Worm (Caenorhabditis elegans) whole organism, young adult: ENCODE results near the gene kin-36.
A peak's percentile ranks its signal among the peaks of the same experiment; 100 is the strongest.

Experiments
- B0019.2 ChIP-seq: fragments of 200-800 bp; sonication (Bioruptor generic); conservative IDR thresholded peaks from 2 replicates; pipeline ENCODE4 v1.3.6; 2022; ENCODE audit warnings: missing genetic modification reagents, missing genetic modification characterization, missing compliant biosample characterization
- B0261.1 ChIP-seq: sonication (generic microtip); optimal IDR thresholded peaks from 2 replicates; lab custom pipeline; 2016; ENCODE audit warnings: mild to moderate bottlenecking, missing genetic modification characterization, moderate library complexity, missing compliant biosample characterization
- B0336.3 ChIP-seq: fragments of 200-800 bp; sonication (Bioruptor generic); IDR thresholded peaks from 2 replicates; pipeline ENCODE4 v1.3.6; 2022; ENCODE audit warnings: missing genetic modification characterization, missing compliant biosample characterization
- C06A6.2 ChIP-seq: fragments of 200-800 bp; sonication (Bioruptor generic); conservative IDR thresholded peaks from 2 replicates; pipeline ENCODE4 v1.3.6; 2022; ENCODE audit warnings: missing genetic modification characterization, missing compliant biosample characterization
- C17E4.6 ChIP-seq: fragments of 200-800 bp; sonication (Bioruptor generic); IDR thresholded peaks from 2 replicates; pipeline ENCODE4 v1.3.6; 2022; ENCODE audit warnings: missing genetic modification reagents, missing genetic modification characterization, missing compliant biosample characterization
- D2030.7 ChIP-seq: fragments of 200-800 bp; sonication (Bioruptor generic); IDR thresholded peaks from 2 replicates; pipeline ENCODE4 v1.3.6; 2022; ENCODE audit warnings: missing genetic modification reagents, missing genetic modification characterization, missing compliant biosample characterization
- F33H1.4 ChIP-seq: fragments of 200-800 bp; sonication (Bioruptor generic); IDR thresholded peaks from 2 replicates; pipeline ENCODE4 v1.3.6; 2022; ENCODE audit warnings: missing genetic modification reagents, missing genetic modification characterization, missing compliant biosample characterization
- F57C9.4 ChIP-seq: sonication (generic microtip); optimal IDR thresholded peaks from 2 replicates; lab custom pipeline; 2017; ENCODE audit warnings: mild to moderate bottlenecking, missing genetic modification characterization, missing compliant biosample characterization
- K12H6.12 ChIP-seq: fragments of 200-800 bp; sonication (Bioruptor generic); optimal IDR thresholded peaks from 2 replicates; lab custom pipeline; 2018; ENCODE audit warnings: mild to moderate bottlenecking, missing genetic modification characterization, missing compliant biosample characterization
- Y53F4B.3 ChIP-seq: fragments of 200-800 bp; sonication (Bioruptor generic); IDR thresholded peaks from 2 replicates; pipeline ENCODE4 v1.3.6; 2022; ENCODE audit warnings: missing genetic modification reagents, missing genetic modification characterization, missing compliant biosample characterization
- Y53G8AR.9 ChIP-seq: fragments of 200-800 bp; sonication (Bioruptor generic); conservative IDR thresholded peaks from 2 replicates; pipeline ENCODE4 v1.3.6; 2022; ENCODE audit warnings: missing genetic modification reagents, missing genetic modification characterization, missing compliant biosample characterization
- Y79H2A.3 ChIP-seq: fragments of 200-800 bp; sonication (Bioruptor generic); conservative IDR thresholded peaks from 2 replicates; pipeline ENCODE4 v1.3.6; 2022; ENCODE audit warnings: missing genetic modification reagents, missing genetic modification characterization, missing compliant biosample characterization
- Y95B8A.8 ChIP-seq: fragments of 200-800 bp; sonication (Bioruptor generic); IDR thresholded peaks from 2 replicates; pipeline ENCODE4 v1.3.6; 2022; ENCODE audit warnings: missing genetic modification reagents, missing genetic modification characterization, missing compliant biosample characterization
- ZK185.1 ChIP-seq: sonication (generic microtip); optimal IDR thresholded peaks from 2 replicates; lab custom pipeline; 2016; ENCODE audit warnings: mild to moderate bottlenecking, missing genetic modification characterization, missing compliant biosample characterization; ENCODE audit not compliant: poor library complexity, severe bottlenecking
- aptf-2 ChIP-seq: fragments of 200-800 bp; sonication (Bioruptor generic); conservative IDR thresholded peaks from 2 replicates; pipeline ENCODE4 v1.3.6; 2022; ENCODE audit warnings: missing genetic modification reagents, missing genetic modification characterization, missing compliant biosample characterization
- athp-1 ChIP-seq: sonication (generic microtip); optimal IDR thresholded peaks from 2 replicates; lab custom pipeline; 2017; ENCODE audit warnings: mild to moderate bottlenecking, missing genetic modification characterization, missing compliant biosample characterization
- attf-3 ChIP-seq: fragments of 200-800 bp; sonication (Bioruptor generic); conservative IDR thresholded peaks from 2 replicates; pipeline ENCODE4 v1.3.6; 2022; ENCODE audit warnings: missing genetic modification reagents, missing genetic modification characterization, missing compliant biosample characterization
- attf-5 ChIP-seq: fragments of 200-800 bp; sonication (Bioruptor generic); optimal IDR thresholded peaks from 2 replicates; lab custom pipeline; 2018; ENCODE audit warnings: mild to moderate bottlenecking, missing genetic modification characterization, missing compliant biosample characterization
- attf-6 ChIP-seq: fragments of 200-800 bp; sonication (Bioruptor generic); IDR thresholded peaks from 2 replicates; pipeline ENCODE4 v1.3.6; 2022; ENCODE audit warnings: missing genetic modification reagents, missing genetic modification characterization, missing compliant biosample characterization
- bed-1 ChIP-seq: fragments of 200-800 bp; sonication (Bioruptor generic); IDR thresholded peaks from 2 replicates; pipeline ENCODE4 v1.3.6; 2022; ENCODE audit warnings: missing genetic modification reagents, missing genetic modification characterization, missing compliant biosample characterization
- cebp-1 ChIP-seq, 2 experiments: fragments of 200-800 bp in 1 of 2; sonication (Bioruptor generic) in 1 of 2; sonication (generic microtip) in 1 of 2; IDR thresholded peaks in 1 of 2; optimal IDR thresholded peaks in 1 of 2; 2 replicates each; pipeline versions ENCODE4 v1.3.6 to Lab custom; 2017 to 2022; ENCODE audit warnings: missing compliant biosample characterization in 2 of 2, missing genetic modification characterization in 2 of 2, mild to moderate bottlenecking in 1 of 2, missing genetic modification reagents in 1 of 2, moderate library complexity in 1 of 2
- cebp-2 ChIP-seq: fragments of 200-800 bp; sonication (Bioruptor generic); IDR thresholded peaks from 2 replicates; pipeline ENCODE4 v1.3.6; 2022; ENCODE audit warnings: missing genetic modification characterization, missing compliant biosample characterization
- ceh-100 ChIP-seq: fragments of 200-800 bp; sonication (Bioruptor generic); IDR thresholded peaks from 2 replicates; pipeline ENCODE4 v1.3.6; 2022; ENCODE audit warnings: missing genetic modification reagents, missing genetic modification characterization, missing compliant biosample characterization
- ceh-27 ChIP-seq: fragments of 200-800 bp; sonication (Bioruptor generic); optimal IDR thresholded peaks from 2 replicates; lab custom pipeline; 2018; ENCODE audit warnings: mild to moderate bottlenecking, missing genetic modification characterization, moderate library complexity, missing compliant biosample characterization
- ceh-40 ChIP-seq: fragments of 200-800 bp; sonication (Bioruptor generic); IDR thresholded peaks from 2 replicates; pipeline ENCODE4 v1.3.6; 2022; ENCODE audit warnings: missing genetic modification characterization, missing compliant biosample characterization
- ceh-58 ChIP-seq: fragments of 200-800 bp; sonication (Bioruptor generic); IDR thresholded peaks from 2 replicates; pipeline ENCODE4 v1.3.6; 2022; ENCODE audit warnings: missing genetic modification characterization, missing compliant biosample characterization
- dox-1 ChIP-seq: fragments of 200-800 bp; sonication (Bioruptor generic); IDR thresholded peaks from 2 replicates; pipeline ENCODE4 v1.3.6; 2022; ENCODE audit warnings: missing genetic modification reagents, missing genetic modification characterization, missing compliant biosample characterization
- egl-18 ChIP-seq: fragments of 200-800 bp; sonication (Bioruptor generic); IDR thresholded peaks from 2 replicates; pipeline ENCODE4 v1.3.6; 2022; ENCODE audit warnings: missing genetic modification reagents, missing genetic modification characterization, missing compliant biosample characterization
- gei-17 ChIP-seq: fragments of 200-800 bp; sonication (Bioruptor generic); optimal IDR thresholded peaks from 2 replicates; lab custom pipeline; 2018; ENCODE audit warnings: mild to moderate bottlenecking, missing genetic modification characterization, missing compliant biosample characterization
- hmg-1.2 ChIP-seq: fragments of 200-800 bp; sonication (Bioruptor generic); IDR thresholded peaks from 2 replicates; pipeline ENCODE4 v1.3.6; 2022; ENCODE audit warnings: missing genetic modification reagents, missing genetic modification characterization, missing compliant biosample characterization
- let-526 ChIP-seq: fragments of 200-800 bp; sonication (Bioruptor generic); IDR thresholded peaks from 2 replicates; pipeline ENCODE4 v1.3.6; 2022; ENCODE audit warnings: missing genetic modification reagents, missing genetic modification characterization, missing compliant biosample characterization
- let-607 ChIP-seq, 2 experiments: fragments of 200-800 bp in 1 of 2; sonication (Bioruptor generic) in 1 of 2; sonication (generic microtip) in 1 of 2; optimal IDR thresholded peaks; 2 replicates each; lab custom pipeline; 2016 to 2018; ENCODE audit warnings: mild to moderate bottlenecking in 2 of 2, missing compliant biosample characterization in 2 of 2, missing genetic modification characterization in 2 of 2, moderate library complexity in 2 of 2, missing genotype in 1 of 2
- lin-26 ChIP-seq: fragments of 200-800 bp; sonication (Bioruptor generic); IDR thresholded peaks from 2 replicates; pipeline ENCODE4 v1.3.6; 2022; ENCODE audit warnings: missing genetic modification reagents, missing genetic modification characterization, missing compliant biosample characterization
- lin-35 ChIP-seq, 3 experiments: fragments of 150-350 bp in 2 of 3; sonication (generic microtip) in 1 of 3; optimal IDR thresholded peaks; 2 replicates each; lab custom pipeline; 2014 to 2018; ENCODE audit warnings: missing biosample characterization in 3 of 3, missing genetic modification characterization in 3 of 3, missing genetic modification reagents in 3 of 3
- lin-40 ChIP-seq: sonication (generic microtip); optimal IDR thresholded peaks from 2 replicates; lab custom pipeline; 2016; ENCODE audit warnings: missing genetic modification characterization, mild to moderate bottlenecking, missing compliant biosample characterization, missing genotype, missing genetic modification reagents
- lin-54 ChIP-seq: fragments of 200-800 bp; sonication (Bioruptor generic); optimal IDR thresholded peaks from 2 replicates; lab custom pipeline; 2018; ENCODE audit warnings: mild to moderate bottlenecking, missing genetic modification characterization, missing compliant biosample characterization
- madf-3 ChIP-seq: fragments of 200-800 bp; sonication (Bioruptor generic); IDR thresholded peaks from 2 replicates; pipeline ENCODE4 v1.3.6; 2022; ENCODE audit warnings: missing genetic modification reagents, missing genetic modification characterization, missing compliant biosample characterization
- mcd-1 ChIP-seq: fragments of 200-800 bp; sonication (Bioruptor generic); IDR thresholded peaks from 2 replicates; pipeline ENCODE4 v1.3.6; 2022; ENCODE audit warnings: missing genetic modification reagents, missing genetic modification characterization, missing compliant biosample characterization
- mel-28 ChIP-seq: sonication (generic microtip); optimal IDR thresholded peaks from 2 replicates; lab custom pipeline; 2016; ENCODE audit warnings: borderline replicate concordance, mild to moderate bottlenecking, missing genetic modification characterization, missing compliant biosample characterization
- nfyb-1 ChIP-seq: fragments of 200-800 bp; sonication (Bioruptor generic); IDR thresholded peaks from 2 replicates; pipeline ENCODE4 v1.3.6; 2022; ENCODE audit warnings: missing genetic modification reagents, missing genetic modification characterization, missing compliant biosample characterization
- nhr-80 ChIP-seq: sonication (generic microtip); optimal IDR thresholded peaks from 2 replicates; lab custom pipeline; 2016; ENCODE audit warnings: missing genetic modification characterization, missing compliant biosample characterization
- nhr-90 ChIP-seq: sonication (generic microtip); optimal IDR thresholded peaks from 2 replicates; lab custom pipeline; 2016; ENCODE audit warnings: missing genotype, mild to moderate bottlenecking, missing genetic modification characterization, missing compliant biosample characterization
- rec-8 ChIP-seq, 2 experiments: sonication (generic microtip); optimal IDR thresholded peaks; 2 replicates each; lab custom pipeline; 2016; ENCODE audit warnings: mild to moderate bottlenecking in 2 of 2, missing genetic modification characterization in 2 of 2, missing genetic modification reagents in 2 of 2, missing genotype in 2 of 2, missing biosample characterization in 1 of 2, missing compliant biosample characterization in 1 of 2, moderate library complexity in 1 of 2
- repo-1 ChIP-seq: sonication (generic microtip); optimal IDR thresholded peaks from 2 replicates; lab custom pipeline; 2017; ENCODE audit warnings: mild to moderate bottlenecking, missing genetic modification characterization, missing compliant biosample characterization
- sea-2 ChIP-seq: fragments of 200-800 bp; sonication (Bioruptor generic); IDR thresholded peaks from 2 replicates; pipeline ENCODE4 v1.3.6; 2022; ENCODE audit warnings: missing genetic modification characterization, missing compliant biosample characterization
- ztf-22 ChIP-seq: fragments of 200-800 bp; sonication (Bioruptor generic); optimal IDR thresholded peaks from 2 replicates; lab custom pipeline; 2018; ENCODE audit warnings: mild to moderate bottlenecking, missing genetic modification characterization, moderate library complexity, missing compliant biosample characterization
- ztf-6 ChIP-seq: fragments of 200-800 bp; sonication (Bioruptor generic); IDR thresholded peaks from 2 replicates; pipeline ENCODE4 v1.3.6; 2022; ENCODE audit warnings: missing genetic modification reagents, missing genetic modification characterization, missing compliant biosample characterization

Gene kin-36

DNA sequence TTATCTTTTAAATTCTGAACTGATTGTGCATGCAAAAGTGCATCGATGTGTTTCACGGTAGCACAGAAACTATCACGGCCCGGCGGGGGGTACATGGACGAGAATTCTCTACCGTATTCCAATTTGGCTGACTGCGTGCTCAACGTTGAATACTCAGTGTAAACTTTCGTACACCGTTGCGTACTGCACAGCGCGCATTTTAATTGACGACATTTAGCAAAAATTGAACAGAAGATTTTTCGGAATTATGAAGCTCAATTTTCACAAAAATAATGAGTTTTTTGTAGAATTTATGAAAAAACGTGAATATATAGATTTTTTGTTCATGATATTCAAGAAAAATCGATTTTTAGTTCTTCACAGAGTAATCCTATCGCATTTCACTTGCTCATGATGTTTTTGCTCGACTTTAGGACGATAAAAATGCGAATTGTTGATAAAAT lies 46.7 kb downstream of the kin-36 start (continued):
- TF ChIP-seq F57C9.4, result peak; percentile 33
- peak; percentile 73 for TF ChIP-seq gei-17 (GFP tag; lab: Kevin White, UChicago)
- TF ChIP-seq let-607 (tag; optimal IDR thresholded peaks at IDR 0.05; lab: Kevin White, UChicago), result peak; percentile 24 to 95
- TF ChIP-seq lin-40 (tag; lab: Kevin White, UChicago), result peak; percentile 95
- TF ChIP-seq ceh-27 (GFP tag; lab: Kevin White, UChicago), result peak; percentile 42
- TF ChIP-seq D2030.7 (GFP tag; lab: Robert Waterston, UW), result peak; percentile 91
- peak; percentile 100 for TF ChIP-seq Y53G8AR.9 (GFP tag; lab: Robert Waterston, UW)
- peak; percentile 95 for TF ChIP-seq Y79H2A.3 (GFP tag; lab: Robert Waterston, UW)
- peak; percentile 83 for TF ChIP-seq attf-6
- peak; percentile 99 for TF ChIP-seq cebp-2
- peak; percentile 99 for TF ChIP-seq sea-2 (GFP tag; lab: Robert Waterston, UW)
- TF ChIP-seq nfyb-1 (GFP tag; lab: Robert Waterston, UW), result peak; percentile 99
- TF ChIP-seq attf-3 (GFP tag; lab: Robert Waterston, UW), result peak; percentile 91
- peak; percentile 33 for TF ChIP-seq ztf-22 (GFP tag; lab: Kevin White, UChicago)
- peak; percentile 12 for TF ChIP-seq mel-28 (tag; lab: Kevin White, UChicago)
- TF ChIP-seq B0336.3 (GFP tag; lab: Robert Waterston, UW), result peak; percentile 92
- TF ChIP-seq C06A6.2, result peak; percentile 99
- TF ChIP-seq attf-5 (GFP tag; lab: Kevin White, UChicago), result peak; percentile 90
- peak; percentile 98 for TF ChIP-seq aptf-2 (GFP tag; lab: Robert Waterston, UW)
- TF ChIP-seq egl-18, result peak; percentile 100
- peak; percentile 95 for TF ChIP-seq ceh-100
- peak; percentile 96 for TF ChIP-seq lin-26
- peak; percentile 99 for TF ChIP-seq Y95B8A.8 (GFP tag; lab: Robert Waterston, UW)
- peak; percentile 93 for TF ChIP-seq ceh-40 (GFP tag; lab: Robert Waterston, UW)
- TF ChIP-seq madf-3, result peak; percentile 98
- peak in 1 of 2 experiments; percentile 27 for TF ChIP-seq rec-8 (tag; optimal IDR thresholded peaks at IDR 0.05; lab: Kevin White, UChicago)
- peak; percentile 100 for TF ChIP-seq mcd-1
- peak; percentile 69 for TF ChIP-seq nhr-90 (tag; lab: Kevin White, UChicago)
- TF ChIP-seq lin-35 (GFP tag; optimal IDR thresholded peaks at IDR 0.05; lab: Kevin White, UChicago), result peak in 1 of 3 experiments; percentile 77
- TF ChIP-seq let-526 (GFP tag; lab: Robert Waterston, UW), result peak; percentile 100
- peak; percentile 99 for TF ChIP-seq ztf-6 (GFP tag; lab: Robert Waterston, UW)
- TF ChIP-seq repo-1, result peak; percentile 72
- TF ChIP-seq lin-54 (GFP tag; lab: Kevin White, UChicago), result peak; percentile 79
- TF ChIP-seq Y53F4B.3, result peak; percentile 83
- peak; percentile 75 for TF ChIP-seq K12H6.12 (tag; lab: Kevin White, UChicago)
- TF ChIP-seq B0261.1 (tag; lab: Kevin White, UChicago), result peak; percentile 19
- TF ChIP-seq hmg-1.2, result peak; percentile 100
- peak; percentile 52 for TF ChIP-seq athp-1 (tag; lab: Kevin White, UChicago)
- peak; percentile 97 for TF ChIP-seq F33H1.4 (GFP tag; lab: Robert Waterston, UW)
- TF ChIP-seq B0019.2 (GFP tag; lab: Robert Waterston, UW), result peak; percentile 95
- peak; percentile 99 for TF ChIP-seq C17E4.6 (GFP tag; lab: Robert Waterston, UW)
- peak; percentile 97 for TF ChIP-seq cebp-1 (GFP tag; IDR thresholded peaks at IDR 0.05; lab: Robert Waterston, UW)
- TF ChIP-seq cebp-1 (tag; optimal IDR thresholded peaks at IDR 0.05; lab: Kevin White, UChicago), result peak; percentile 91
- peak; percentile 49 for TF ChIP-seq ZK185.1 (tag; lab: Kevin White, UChicago)
- TF ChIP-seq dox-1 (GFP tag; lab: Robert Waterston, UW), result peak; percentile 100
- peak; percentile 74 for TF ChIP-seq nhr-80 (tag; lab: Kevin White, UChicago)
- TF ChIP-seq bed-1 (GFP tag; lab: Robert Waterston, UW), result peak; percentile 100
- TF ChIP-seq ceh-58 (GFP tag; lab: Robert Waterston, UW), result 0 out of 2 replicates have a peak, but pooled peaks have one; percentile 87
